Fruit fly (Drosophila melanogaster) whole organism, wandering third instar larva: ENCODE measurements around the gene NC2beta.

ENCODE experiments used
- CG32264 ChIP-seq: fragments of 200-800 bp; sonication (Bioruptor generic); optimal IDR thresholded peaks from 2 replicates; lab custom pipeline; 2016; ENCODE audit warnings: missing biosample characterization, missing genetic modification characterization
- Dfd ChIP-seq: fragments of >200 bp; optimal IDR thresholded peaks from 2 replicates; lab custom pipeline; 2017; ENCODE audit warnings: missing biosample characterization, missing genetic modification characterization
- Hnf4 ChIP-seq: fragments of 200-800 bp; sonication (Bioruptor generic); optimal IDR thresholded peaks from 2 replicates; lab custom pipeline; 2016; ENCODE audit warnings: missing biosample characterization, mild to moderate bottlenecking, missing genetic modification characterization
- Jra ChIP-seq: sonication (Bioruptor generic); optimal IDR thresholded peaks from 2 replicates; lab custom pipeline; 2016; ENCODE audit warnings: missing biosample characterization, missing genetic modification characterization
- OdsH ChIP-seq: fragments of 200-800 bp; sonication (Bioruptor generic); optimal IDR thresholded peaks from 2 replicates; lab custom pipeline; 2016; ENCODE audit warnings: missing biosample characterization, mild to moderate bottlenecking, missing genetic modification characterization
- ey ChIP-seq: fragments of 200-800 bp; sonication (Bioruptor generic); optimal IDR thresholded peaks from 2 replicates; lab custom pipeline; 2016; ENCODE audit warnings: missing biosample characterization, missing genetic modification characterization
- h ChIP-seq: fragments of 200-800 bp; sonication (Bioruptor generic); optimal IDR thresholded peaks from 3 replicates; lab custom pipeline; 2016; ENCODE audit warnings: missing biosample characterization, mild to moderate bottlenecking, missing genetic modification characterization
- psq ChIP-seq: fragments of 200-800 bp; sonication (Bioruptor generic); optimal IDR thresholded peaks from 3 replicates; lab custom pipeline; 2017; ENCODE audit warnings: missing biosample characterization, mild to moderate bottlenecking, missing genetic modification characterization, moderate library complexity
- tai ChIP-seq: sonication (Bioruptor generic); optimal IDR thresholded peaks from 2 replicates; lab custom pipeline; 2016; ENCODE audit warnings: missing biosample characterization, missing genetic modification characterization
- usp ChIP-seq: fragments of >200 bp; optimal IDR thresholded peaks from 2 replicates; lab custom pipeline; 2017; ENCODE audit warnings: missing biosample characterization, missing genetic modification characterization

- TF ChIP-seq Jra (GFP tag; lab: Kevin White, UChicago): no peak
- TF ChIP-seq Hnf4 (GFP tag; lab: Kevin White, UChicago): no peak
- no peak for TF ChIP-seq usp
- no peak for TF ChIP-seq Dfd
- no peak for TF ChIP-seq h
- TF ChIP-seq psq (GFP tag; lab: Kevin White, UChicago): no peak
- no peak for TF ChIP-seq CG32264 (GFP tag; lab: Kevin White, UChicago)
- TF ChIP-seq OdsH (GFP tag; lab: Kevin White, UChicago): no peak
- TF ChIP-seq tai (GFP tag; lab: Kevin White, UChicago): no peak
- no peak for TF ChIP-seq ey (GFP tag; lab: Kevin White, UChicago)
Measured at dm6 chr2L:14994834-14995506, 12.6 kb upstream of the NC2beta start.
